Fruit fly (Drosophila melanogaster): Measurements from ENCODE around the gene btsz.

- TF ChIP-seq CG8478 (optimal IDR thresholded peaks at IDR 0.05) (no peak), CTCF (optimal IDR thresholded peaks at IDR 0.05) (no peak)
Measured at dm6 chr3R:14873345-14873744, 1.9 kb downstream of the btsz start.
